Fruit fly (Drosophila melanogaster): ENCODE measurements around the gene CG3819.

The CG3819 gene

dm6 chr3L:18890283-18891175 is 31.4 kb downstream of the CG3819 start, which contains the start of gene CG3961 (continued):
- TF ChIP-seq Fer2 (tag; optimal IDR thresholded peaks at IDR 0.05) (peak; percentile 85), CG3407 (GFP tag; optimal IDR thresholded peaks at IDR 0.05) (peak; percentile 97), CG12236 (GFP tag; optimal IDR thresholded peaks at IDR 0.05) (peak; percentile 76), Aef1 (GFP tag; IDR thresholded peaks at IDR 0.05) (peak; percentile 84), pan (optimal IDR thresholded peaks at IDR 0.05) (no peak), pan (GFP tag; optimal IDR thresholded peaks at IDR 0.05 in 1 of 2, IDR thresholded peaks at IDR 0.05 in 1 of 2) (peak in 1 of 2 experiments; percentile 93), CG8281 (tag; optimal IDR thresholded peaks at IDR 0.05) (peak; percentile 91), lab (GFP tag; optimal IDR thresholded peaks at IDR 0.05) (peak; percentile 97), toy (GFP tag; IDR thresholded peaks at IDR 0.05) (peak; percentile 69; the same call in 1 of the 2 replicates), CG18599 (GFP tag; optimal IDR thresholded peaks at IDR 0.05) (peak; percentile 93), CG12744 (GFP tag; optimal IDR thresholded peaks at IDR 0.05) (peak; percentile 80), bigmax (GFP tag; optimal IDR thresholded peaks at IDR 0.05) (no peak), C15 (GFP tag; IDR thresholded peaks at IDR 0.05) (no peak; the same call in 2 of the 3 replicates), CG10267 (tag; optimal IDR thresholded peaks at IDR 0.05) (peak; percentile 96), CG2116 (GFP tag; optimal IDR thresholded peaks at IDR 0.05) (peak; percentile 90), Nf-YC (tag; optimal IDR thresholded peaks at IDR 0.05) (peak; percentile 89), CG2120 (GFP tag; optimal IDR thresholded peaks at IDR 0.05) (peak; percentile 92), bowl (GFP tag; IDR thresholded peaks at IDR 0.05) (peak; percentile 52; the same call in 1 of the 2 replicates), Ets65A (GFP tag) (peak; percentile 97), tll (GFP tag; optimal IDR thresholded peaks at IDR 0.05) (peak in 1 of 2 experiments; percentile 71), Kr (GFP tag; optimal IDR thresholded peaks at IDR 0.05) (peak; percentile 19), Opbp (GFP tag; IDR thresholded peaks at IDR 0.05; ENCODE audit: partially characterized antibody) (no peak), CG10979 (tag; optimal IDR thresholded peaks at IDR 0.05) (peak; percentile 99), Jarid2 (GFP tag; optimal IDR thresholded peaks at IDR 0.05) (peak; percentile 66), dpn (GFP tag; optimal IDR thresholded peaks at IDR 0.05) (peak; percentile 88 to 97), Pdp1 (GFP tag; optimal IDR thresholded peaks at IDR 0.05) (peak; percentile 88 to 89), CG5953 (GFP tag; IDR thresholded peaks at IDR 0.05) (no peak), CG30403 (GFP tag; optimal IDR thresholded peaks at IDR 0.05) (peak; percentile 99), CG3847 (GFP tag; IDR thresholded peaks at IDR 0.05) (peak; percentile 88), CG10209 (GFP tag; optimal IDR thresholded peaks at IDR 0.05) (peak; percentile 98), CG31224 (GFP tag; IDR thresholded peaks at IDR 0.05) (peak; percentile 68), CG17568 (GFP tag; optimal IDR thresholded peaks at IDR 0.05) (peak; percentile 92), br (optimal IDR thresholded peaks at IDR 0.05) (no peak), cg (GFP tag; optimal IDR thresholded peaks at IDR 0.05) (no peak), gem (tag; optimal IDR thresholded peaks at IDR 0.05) (peak; percentile 99), CG15479 (GFP tag; optimal IDR thresholded peaks at IDR 0.05) (peak; percentile 37), Nf-YA (GFP tag; IDR thresholded peaks at IDR 0.05) (peak; percentile 76), org-1 (GFP tag; optimal IDR thresholded peaks at IDR 0.05) (peak; percentile 99), pum (GFP tag; optimal IDR thresholded peaks at IDR 0.05) (peak; percentile 87), inv (GFP tag; IDR thresholded peaks at IDR 0.05; ENCODE audit: partially characterized antibody) (no peak), ERR (GFP tag; optimal IDR thresholded peaks at IDR 0.05) (peak; percentile 52), CG1233 (GFP tag; optimal IDR thresholded peaks at IDR 0.05) (peak; percentile 97), CG3995 (GFP tag; optimal IDR thresholded peaks at IDR 0.05) (peak; percentile 36), gfzf (GFP tag; optimal IDR thresholded peaks at IDR 0.05) (no peak), CG11398 (GFP tag; optimal IDR thresholded peaks at IDR 0.05) (peak; percentile 73), pho (GFP tag; optimal IDR thresholded peaks at IDR 0.05) (peak; percentile 87), CG6254 (GFP tag; optimal IDR thresholded peaks at IDR 0.05) (peak; percentile 96), CG10321 (GFP tag; IDR thresholded peaks at IDR 0.05) (peak; percentile 61)

All from whole organism, embryonic.